Fruit fly (Drosophila melanogaster) S2 (cell line): ENCODE data around the gene Akh.

Experiments
- CG8478 ChIP-seq: fragments of >200 bp; optimal IDR thresholded peaks from 2 replicates; lab custom pipeline; 2018
- CTCF ChIP-seq, 2 experiments: fragments of >200 bp; optimal IDR thresholded peaks; 2 replicates each; lab custom pipeline; 2018

- no peak for TF ChIP-seq CTCF (optimal IDR thresholded peaks at IDR 0.05; lab: Kevin White, UChicago)
- no peak for TF ChIP-seq CG8478 (lab: Kevin White, UChicago)
Observed at dm6 chr3L:4102496-4103257, 38.6 kb upstream of the Akh start, which contains the start of gene CG14995.
